Worm (Caenorhabditis elegans): ENCODE measurements around the gene ets-9.

The ets-9 gene

DNA sequence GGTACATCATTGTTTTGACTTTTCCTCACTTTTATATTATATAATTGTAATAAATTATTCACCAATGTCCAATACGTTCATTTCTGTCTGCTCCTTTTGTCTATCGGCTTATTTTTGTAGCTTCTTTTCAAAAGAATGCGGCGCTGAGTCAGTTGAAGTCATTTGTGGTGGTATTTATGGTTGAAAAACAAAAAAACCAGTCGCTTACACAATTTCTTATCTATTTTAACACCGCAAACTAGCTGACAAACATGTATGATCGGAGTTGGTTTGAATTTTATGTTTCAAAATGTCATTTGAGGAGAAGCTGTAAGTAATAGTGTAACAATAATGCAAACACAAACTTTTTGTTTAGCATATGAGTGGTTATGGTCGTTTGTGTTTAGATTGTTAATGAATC, 4.5 kb downstream of the ets-9 start, which contains the start of gene ets-10:
Gene ets-10, plus strand, starts transcription at position 201 of the 400 bp plus-strand sequence.
- TF ChIP-seq C16A3.4 (tag; optimal IDR thresholded peaks at IDR 0.05): no peak
- TF ChIP-seq efl-1 (optimal IDR thresholded peaks at IDR 0.05): no peak
- peak in 1 of 2 experiments; percentile 65 for TF ChIP-seq efl-1 (GFP tag; optimal IDR thresholded peaks at IDR 0.05 in 1 of 2)

DNA sequence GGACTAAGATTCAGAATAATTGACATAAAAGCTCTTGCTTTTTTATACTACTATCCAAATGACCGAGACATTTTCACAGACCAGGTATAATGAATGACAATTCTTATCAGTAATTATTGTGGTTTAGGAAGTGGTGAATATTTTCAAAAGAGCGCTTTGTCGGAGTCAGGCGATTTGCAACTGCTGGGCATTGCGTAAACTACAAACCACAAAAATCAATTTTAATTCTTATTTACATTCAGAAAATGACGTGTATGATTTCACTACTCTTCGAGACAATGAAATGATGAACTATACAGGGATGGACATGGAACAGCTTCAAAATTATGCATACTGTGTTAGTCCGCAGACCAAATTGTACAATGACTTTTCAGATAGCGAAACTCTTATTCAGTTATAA, 5.0 kb downstream of the ets-9 start:
- TF ChIP-seq dpl-1 (GFP tag; optimal IDR thresholded peaks at IDR 0.05) (no peak), C04F5.9 (tag; optimal IDR thresholded peaks at IDR 0.05) (no peak), elt-2 (tag; optimal IDR thresholded peaks at IDR 0.05) (peak; percentile 19), rnt-1 (tag; optimal IDR thresholded peaks at IDR 0.05) (no peak), tbx-2 (tag; optimal IDR thresholded peaks at IDR 0.05) (no peak), nhr-237 (tag; optimal IDR thresholded peaks at IDR 0.05) (no peak), sptf-1 (tag; optimal IDR thresholded peaks at IDR 0.05) (no peak), C34B4.2 (tag; optimal IDR thresholded peaks at IDR 0.05) (no peak), ceh-82 (tag; optimal IDR thresholded peaks at IDR 0.05) (no peak), efl-1 (optimal IDR thresholded peaks at IDR 0.05) (no peak), efl-1 (GFP tag; optimal IDR thresholded peaks at IDR 0.05 in 1 of 2) (peak in 1 of 2 experiments; percentile 38), nhr-11 (tag; optimal IDR thresholded peaks at IDR 0.05) (no peak), mef-2 (tag; optimal IDR thresholded peaks at IDR 0.05) (no peak), Y116A8C.19 (tag; optimal IDR thresholded peaks at IDR 0.05; ENCODE audit: borderline replicate concordance) (no peak), swsn-7 (tag; optimal IDR thresholded peaks at IDR 0.05) (no peak), ceh-63 (GFP tag; optimal IDR thresholded peaks at IDR 0.05) (no peak), vab-15 (tag; optimal IDR thresholded peaks at IDR 0.05) (no peak), nhr-71 (tag; optimal IDR thresholded peaks at IDR 0.05) (peak; percentile 39), pax-3 (tag; optimal IDR thresholded peaks at IDR 0.05) (no peak), blmp-1 (tag; optimal IDR thresholded peaks at IDR 0.05) (no peak)

DNA sequence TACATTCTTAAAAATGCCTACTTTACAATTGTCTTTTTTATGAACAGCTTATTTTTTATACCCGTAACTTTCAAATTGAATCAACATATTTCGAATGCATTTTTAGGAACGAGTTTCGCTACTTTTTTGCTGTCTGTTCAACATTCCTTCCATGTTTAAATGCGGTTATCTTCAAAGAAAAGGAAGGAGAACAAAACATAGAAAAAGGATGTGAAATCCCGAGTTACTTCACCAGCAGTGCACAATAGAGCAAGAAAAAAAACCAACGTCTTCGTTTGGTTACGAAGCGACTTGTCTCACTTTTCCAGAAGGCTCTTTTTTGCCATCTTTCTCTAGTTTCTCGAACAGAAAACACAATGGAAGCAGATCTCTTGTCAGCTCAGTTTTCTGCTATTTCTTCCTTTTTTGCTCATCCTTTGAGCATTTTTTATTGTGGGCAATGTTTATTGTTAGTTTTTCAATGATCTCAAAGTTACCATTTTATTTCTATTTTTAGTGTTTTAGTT, 6.2 kb downstream of the ets-9 start, which contains the start of gene cka-2:
Gene cka-2, plus strand, starts transcription at position 456 of the 506 bp plus-strand sequence.
- no peak for TF ChIP-seq nhr-20 (tag; optimal IDR thresholded peaks at IDR 0.05)
- TF ChIP-seq nhr-71 (tag; optimal IDR thresholded peaks at IDR 0.05): peak; percentile 8
- TF ChIP-seq skn-1 (tag; optimal IDR thresholded peaks at IDR 0.05): no peak
- TF ChIP-seq fos-1 (tag; optimal IDR thresholded peaks at IDR 0.05): no peak
- no peak for TF ChIP-seq sup-37 (GFP tag; optimal IDR thresholded peaks at IDR 0.05)
- no peak for TF ChIP-seq ceh-90 (tag; optimal IDR thresholded peaks at IDR 0.05)
- peak; percentile 76 for TF ChIP-seq fkh-10 (GFP tag; optimal IDR thresholded peaks at IDR 0.05)
- peak; percentile 67 for TF ChIP-seq lin-14 (GFP tag; optimal IDR thresholded peaks at IDR 0.05)
- TF ChIP-seq nhr-237 (tag; optimal IDR thresholded peaks at IDR 0.05): no peak
- TF ChIP-seq rnt-1 (tag; optimal IDR thresholded peaks at IDR 0.05): no peak
- TF ChIP-seq pag-3 (tag; optimal IDR thresholded peaks at IDR 0.05; ENCODE audit: borderline replicate concordance, insufficient read depth): no peak
- TF ChIP-seq F16B12.6 (tag; optimal IDR thresholded peaks at IDR 0.05): no peak
- TF ChIP-seq elt-3 (tag; optimal IDR thresholded peaks at IDR 0.05): no peak
- peak in 1 of 3 experiments; percentile 23 for TF ChIP-seq ceh-82 (tag; optimal IDR thresholded peaks at IDR 0.05)
- TF ChIP-seq lsy-2 (tag; optimal IDR thresholded peaks at IDR 0.05): no peak
- TF ChIP-seq nhr-12 (tag; optimal IDR thresholded peaks at IDR 0.05): no peak
- no peak for TF ChIP-seq nhr-90 (tag; optimal IDR thresholded peaks at IDR 0.05; ENCODE audit: poor library complexity)

DNA sequence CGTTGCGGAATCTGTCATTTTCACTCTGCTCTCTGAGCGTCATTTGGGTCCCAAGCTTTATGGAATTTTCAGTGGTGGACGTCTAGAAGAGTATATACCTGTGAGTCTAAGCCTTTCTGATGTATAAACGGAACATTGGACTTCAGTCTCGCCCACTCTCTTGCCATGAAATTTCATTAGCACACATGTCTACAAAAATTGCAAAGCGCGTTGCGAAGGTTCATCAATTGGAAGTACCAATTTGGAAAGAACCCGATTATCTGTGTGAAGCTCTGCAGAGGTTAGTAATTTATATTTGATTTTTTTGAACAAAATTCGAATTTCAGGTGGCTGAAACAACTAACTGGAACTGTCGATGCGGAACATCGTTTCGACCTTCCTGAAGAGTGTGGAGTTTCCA, 10.3 kb downstream of the ets-9 start:
- TF ChIP-seq sox-4 (tag; optimal IDR thresholded peaks at IDR 0.05): no peak
- TF ChIP-seq unc-30 (tag; optimal IDR thresholded peaks at IDR 0.05): no peak
- TF ChIP-seq fos-1 (tag; optimal IDR thresholded peaks at IDR 0.05): no peak
- TF ChIP-seq snu-23 (GFP tag; optimal IDR thresholded peaks at IDR 0.05): no peak
- TF ChIP-seq lsy-2 (tag; optimal IDR thresholded peaks at IDR 0.05): no peak
- TF ChIP-seq elt-3 (tag; optimal IDR thresholded peaks at IDR 0.05): no peak
- TF ChIP-seq hlh-4 (tag; optimal IDR thresholded peaks at IDR 0.05): no peak
- no peak for TF ChIP-seq C34B4.2 (tag; optimal IDR thresholded peaks at IDR 0.05)
- TF ChIP-seq C04F5.9 (tag; optimal IDR thresholded peaks at IDR 0.05): no peak
- TF ChIP-seq nhr-19 (GFP tag; conservative IDR thresholded peaks at IDR 0.05): no peak
- TF ChIP-seq nhr-76 (tag; optimal IDR thresholded peaks at IDR 0.05): no peak
- no peak for TF ChIP-seq nhr-85 (tag)
- TF ChIP-seq jun-1 (tag; optimal IDR thresholded peaks at IDR 0.05): no peak
